Worm (Caenorhabditis elegans): ENCODE data around the gene sdz-36.

The sdz-36 gene

ce11 chrIV:9716490-9716889 lies 25.7 kb downstream of the sdz-36 start (continued):
- TF ChIP-seq ztf-11 (tag; optimal IDR thresholded peaks at IDR 0.05) = no peak
- TF ChIP-seq zag-1 (tag; optimal IDR thresholded peaks at IDR 0.05) = no peak
- no peak for TF ChIP-seq sma-9 (GFP tag; optimal IDR thresholded peaks at IDR 0.05)
- no peak for TF ChIP-seq sma-9 (tag; optimal IDR thresholded peaks at IDR 0.05)
- TF ChIP-seq C34F6.9 (tag; optimal IDR thresholded peaks at IDR 0.05) = peak; percentile 16
- TF ChIP-seq aly-2 (tag; optimal IDR thresholded peaks at IDR 0.05) = no peak
- no peak for TF ChIP-seq ztf-4 (tag; optimal IDR thresholded peaks at IDR 0.05)
- no peak for TF ChIP-seq nhr-11 (tag; optimal IDR thresholded peaks at IDR 0.05)
- TF ChIP-seq nhr-21 (tag; optimal IDR thresholded peaks at IDR 0.05) = peak; percentile 21
- TF ChIP-seq lin-39 (tag; optimal IDR thresholded peaks at IDR 0.05) = no peak
- TF ChIP-seq ZK546.5 (tag; optimal IDR thresholded peaks at IDR 0.05) = no peak
- TF ChIP-seq nhr-23 (tag; optimal IDR thresholded peaks at IDR 0.05) = no peak

- TF ChIP-seq sma-9 (GFP tag; optimal IDR thresholded peaks at IDR 0.05) = peak; percentile 6
- TF ChIP-seq sma-9 (tag; optimal IDR thresholded peaks at IDR 0.05) = no peak
- TF ChIP-seq nhr-129 (tag; optimal IDR thresholded peaks at IDR 0.05) = peak; percentile 98
- TF ChIP-seq lin-13 (GFP tag; optimal IDR thresholded peaks at IDR 0.05) = no peak
- TF ChIP-seq dmd-4 (tag; optimal IDR thresholded peaks at IDR 0.05) = no peak
Measured at ce11 chrIV:9717844-9718243, 27.1 kb downstream of the sdz-36 start.

ce11 chrIV:9718396-9718795 lies 27.7 kb downstream of the sdz-36 start:
- TF ChIP-seq egl-27 (tag; optimal IDR thresholded peaks at IDR 0.05) (peak; percentile 44), nhr-129 (tag; optimal IDR thresholded peaks at IDR 0.05) (peak; percentile 82), nhr-6 (tag; optimal IDR thresholded peaks at IDR 0.05) (peak; percentile 9), mab-5 (tag; optimal IDR thresholded peaks at IDR 0.05) (peak; percentile 5), blmp-1 (tag; optimal IDR thresholded peaks at IDR 0.05; ENCODE audit: insufficient read depth) (peak; percentile 49), fos-1 (tag; optimal IDR thresholded peaks at IDR 0.05) (peak; percentile 92), sem-4 (tag; optimal IDR thresholded peaks at IDR 0.05) (peak; percentile 87), lin-11 (tag; optimal IDR thresholded peaks at IDR 0.05) (peak; percentile 55), mdl-1 (tag; optimal IDR thresholded peaks at IDR 0.05) (peak in 1 of 2 experiments; percentile 63), ztf-4 (tag; optimal IDR thresholded peaks at IDR 0.05) (peak; percentile 23), ZK546.5 (tag; optimal IDR thresholded peaks at IDR 0.05) (no peak), elt-1 (tag; optimal IDR thresholded peaks at IDR 0.05) (no peak), ceh-82 (tag; optimal IDR thresholded peaks at IDR 0.05) (no peak), unc-55 (GFP tag; optimal IDR thresholded peaks at IDR 0.05) (peak; percentile 67), alr-1 (tag; optimal IDR thresholded peaks at IDR 0.05) (no peak), lsy-2 (tag; optimal IDR thresholded peaks at IDR 0.05) (peak; percentile 8 to 65), dmd-4 (tag; optimal IDR thresholded peaks at IDR 0.05) (no peak), R02D3.7 (tag; optimal IDR thresholded peaks at IDR 0.05) (no peak), gmeb-1 (tag; optimal IDR thresholded peaks at IDR 0.05) (peak; percentile 23), aly-2 (tag; optimal IDR thresholded peaks at IDR 0.05) (no peak), sma-3 (GFP tag; optimal IDR thresholded peaks at IDR 0.05) (peak; percentile 67), elt-3 (tag; optimal IDR thresholded peaks at IDR 0.05) (no peak), nhr-21 (tag; optimal IDR thresholded peaks at IDR 0.05) (peak; percentile 62), zag-1 (tag; optimal IDR thresholded peaks at IDR 0.05) (peak; percentile 48), nhr-237 (tag; optimal IDR thresholded peaks at IDR 0.05) (no peak), nhr-77 (tag; optimal IDR thresholded peaks at IDR 0.05) (no peak), lin-39 (tag; optimal IDR thresholded peaks at IDR 0.05) (no peak), unc-62 (GFP tag; optimal IDR thresholded peaks at IDR 0.05) (no peak), ama-1 (optimal IDR thresholded peaks at IDR 0.05) (peak; percentile 41), ztf-11 (tag; optimal IDR thresholded peaks at IDR 0.05) (no peak), skn-1 (tag; optimal IDR thresholded peaks at IDR 0.05) (no peak), sma-9 (GFP tag; optimal IDR thresholded peaks at IDR 0.05) (peak; percentile 92), sma-9 (tag; optimal IDR thresholded peaks at IDR 0.05) (no peak), ceh-16 (tag; optimal IDR thresholded peaks at IDR 0.05) (peak; percentile 45), mbf-1 (tag; optimal IDR thresholded peaks at IDR 0.05) (no peak), crh-2 (tag; optimal IDR thresholded peaks at IDR 0.05) (peak; percentile 82), lin-13 (GFP tag; optimal IDR thresholded peaks at IDR 0.05) (peak; percentile 75), nhr-25 (tag; optimal IDR thresholded peaks at IDR 0.05) (peak; percentile 66), F13H6.1 (tag; optimal IDR thresholded peaks at IDR 0.05) (peak; percentile 89), C34F6.9 (tag; optimal IDR thresholded peaks at IDR 0.05) (peak; percentile 83), Y55F3AM.14 (GFP tag; optimal IDR thresholded peaks at IDR 0.05) (peak; percentile 68)

Measured in whole organism, L2 larva.